Worm (Caenorhabditis elegans) whole organism, L4/young adult: ENCODE measurements around the gene emb-8.

Experiments
- dao-5 ChIP-seq: sonication (generic microtip); optimal IDR thresholded peaks from 2 replicates; lab custom pipeline; 2016; ENCODE audit warnings: missing genotype, missing genetic modification characterization, moderate library complexity, missing compliant biosample characterization
- him-1 ChIP-seq: sonication (generic microtip); optimal IDR thresholded peaks from 2 replicates; lab custom pipeline; 2016; ENCODE audit warnings: missing genotype, missing genetic modification reagents, missing genetic modification characterization, missing compliant biosample characterization

DNA sequence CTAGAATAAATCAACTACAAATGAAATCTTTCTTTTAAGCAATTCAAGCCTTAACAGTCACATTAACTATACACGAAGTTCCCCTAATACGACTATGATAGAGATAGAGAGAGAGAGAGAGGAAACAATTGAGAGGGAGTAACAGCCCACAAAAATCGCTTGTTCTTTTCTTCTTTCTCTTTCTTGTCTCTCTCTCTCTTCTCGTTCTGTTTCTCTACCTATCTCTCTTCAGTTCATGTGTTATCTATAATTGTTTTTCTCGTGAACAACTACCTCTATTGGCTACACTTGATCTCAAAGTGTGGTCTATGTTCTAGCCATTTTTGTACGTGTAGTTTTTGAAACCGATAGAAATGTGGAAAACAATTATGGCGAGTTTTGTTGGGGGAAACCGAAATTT is 3.2 kb upstream of the emb-8 start:
- no peak for TF ChIP-seq him-1 (tag; lab: Kevin White, UChicago)
- no peak for TF ChIP-seq dao-5 (tag; lab: Kevin White, UChicago)
